Fruit fly (Drosophila melanogaster) whole organism, wandering third instar larva: ENCODE data around the gene Nmt.

Source experiments
- Myc ChIP-seq: fragments of >200 bp; optimal IDR thresholded peaks from 2 replicates; lab custom pipeline; 2017
- dsf ChIP-seq: sonication (Bioruptor generic); optimal IDR thresholded peaks from 2 replicates; lab custom pipeline; 2016; ENCODE audit warnings: missing biosample characterization, missing genetic modification characterization, borderline replicate concordance
- foxo ChIP-seq, 2 experiments: fragments of 200-800 bp; sonication (Bioruptor generic); optimal IDR thresholded peaks; 2 replicates in 1 of 2; 3 replicates in 1 of 2; lab custom pipeline; 2016 to 2017; ENCODE audit warnings: missing biosample characterization in 2 of 2, missing genetic modification characterization in 2 of 2
- psq ChIP-seq: fragments of 200-800 bp; sonication (Bioruptor generic); optimal IDR thresholded peaks from 3 replicates; lab custom pipeline; 2017; ENCODE audit warnings: missing biosample characterization, mild to moderate bottlenecking, missing genetic modification characterization, moderate library complexity

DNA sequence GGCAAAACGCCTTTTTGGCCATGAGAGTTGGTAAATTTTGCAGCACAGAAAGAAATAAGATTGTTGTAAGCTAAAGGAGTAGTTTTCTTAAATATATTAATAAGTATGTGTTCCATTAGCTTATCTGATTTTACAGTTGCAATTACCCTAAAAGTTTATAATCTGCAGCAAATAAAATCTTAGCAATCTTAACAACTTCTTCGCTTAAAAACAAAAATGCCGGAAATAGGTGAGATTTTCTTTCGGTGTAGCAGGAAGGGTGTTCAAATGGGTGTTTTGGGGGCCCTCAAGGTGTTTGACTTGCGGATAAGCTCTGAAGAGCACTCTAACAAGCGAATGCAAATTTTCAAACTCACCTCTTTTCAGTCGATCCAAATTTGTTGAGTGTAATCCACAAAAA, 27.4 kb downstream of the Nmt start:
- TF ChIP-seq psq (GFP tag; lab: Kevin White, UChicago) (no peak), foxo (GFP tag; optimal IDR thresholded peaks at IDR 0.05; lab: Kevin White, UChicago) (no peak), Myc (lab: Kevin White, UChicago) (no peak), dsf (no peak)
